Fruit fly (Drosophila melanogaster): ENCODE measurements around the gene kin17.

kin17 gene

DNA sequence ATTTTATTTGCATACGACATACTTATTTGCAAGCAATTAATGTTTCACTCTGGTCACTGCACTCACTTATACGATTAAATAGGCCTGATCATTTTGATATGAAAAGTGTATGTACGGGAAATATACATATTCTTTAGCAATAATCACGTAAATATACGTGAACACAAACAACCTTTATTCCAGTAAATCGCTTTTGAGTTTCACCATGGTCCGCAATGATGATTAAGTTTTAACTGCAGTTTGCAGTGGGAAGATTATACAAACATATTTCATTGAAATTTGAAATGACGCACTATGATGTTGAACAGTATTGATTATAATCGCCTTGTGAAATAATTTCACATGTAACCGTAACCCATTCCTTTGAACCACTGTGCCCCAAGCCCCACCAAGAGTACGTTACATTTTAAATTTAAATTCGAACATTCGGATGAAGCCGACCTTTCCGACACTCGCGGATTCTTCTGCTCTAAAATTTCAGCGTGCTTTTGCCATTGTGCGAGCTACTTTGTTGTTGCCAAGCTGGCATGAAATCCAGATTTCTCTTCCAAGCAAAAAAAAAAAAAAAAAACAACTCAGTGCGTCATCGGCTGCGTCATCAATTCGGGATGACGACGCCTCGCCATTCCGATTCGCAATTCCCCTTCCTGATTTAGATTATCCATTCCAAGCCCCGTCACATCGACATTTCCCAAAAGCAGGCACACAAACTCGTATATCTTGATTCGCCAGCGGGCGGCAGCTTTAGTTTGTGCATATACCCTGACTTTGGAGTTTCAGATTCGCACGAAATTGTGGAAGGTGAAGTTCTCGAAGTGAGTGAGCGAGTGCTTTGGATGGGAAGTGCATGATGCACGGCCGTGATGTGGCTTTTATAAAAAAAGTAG, 47.1 kb downstream of the kin17 start:
- TF ChIP-seq CTCF (optimal IDR thresholded peaks at IDR 0.05) (no peak), CG8478 (optimal IDR thresholded peaks at IDR 0.05) (no peak)

DNA sequence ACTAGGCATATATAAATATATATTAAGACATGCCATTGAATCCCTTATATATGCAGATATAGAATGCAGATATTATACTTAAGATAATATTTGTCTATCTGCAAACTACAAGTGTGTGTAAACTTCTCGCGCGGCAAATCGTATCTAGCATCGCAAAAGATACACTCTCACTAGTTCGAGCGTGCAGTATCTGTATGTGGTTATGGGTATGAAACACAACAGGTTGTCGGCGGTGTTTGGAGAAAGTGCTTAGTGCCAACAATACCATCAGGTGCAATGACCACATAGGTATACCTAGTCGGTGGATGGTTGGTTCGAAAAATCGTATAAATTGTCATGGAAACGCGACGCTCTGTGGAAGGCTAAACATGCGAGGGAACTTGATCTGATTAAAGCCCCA, 47.9 kb downstream of the kin17 start:
- TF ChIP-seq CTCF (optimal IDR thresholded peaks at IDR 0.05) = no peak
- TF ChIP-seq CG8478 (optimal IDR thresholded peaks at IDR 0.05) = no peak

dm6 chr3L:20405337-20405887, 48.8 kb downstream of the kin17 start:
- no peak for TF ChIP-seq CG8478 (optimal IDR thresholded peaks at IDR 0.05)
- no peak for TF ChIP-seq CTCF (optimal IDR thresholded peaks at IDR 0.05)

DNA sequence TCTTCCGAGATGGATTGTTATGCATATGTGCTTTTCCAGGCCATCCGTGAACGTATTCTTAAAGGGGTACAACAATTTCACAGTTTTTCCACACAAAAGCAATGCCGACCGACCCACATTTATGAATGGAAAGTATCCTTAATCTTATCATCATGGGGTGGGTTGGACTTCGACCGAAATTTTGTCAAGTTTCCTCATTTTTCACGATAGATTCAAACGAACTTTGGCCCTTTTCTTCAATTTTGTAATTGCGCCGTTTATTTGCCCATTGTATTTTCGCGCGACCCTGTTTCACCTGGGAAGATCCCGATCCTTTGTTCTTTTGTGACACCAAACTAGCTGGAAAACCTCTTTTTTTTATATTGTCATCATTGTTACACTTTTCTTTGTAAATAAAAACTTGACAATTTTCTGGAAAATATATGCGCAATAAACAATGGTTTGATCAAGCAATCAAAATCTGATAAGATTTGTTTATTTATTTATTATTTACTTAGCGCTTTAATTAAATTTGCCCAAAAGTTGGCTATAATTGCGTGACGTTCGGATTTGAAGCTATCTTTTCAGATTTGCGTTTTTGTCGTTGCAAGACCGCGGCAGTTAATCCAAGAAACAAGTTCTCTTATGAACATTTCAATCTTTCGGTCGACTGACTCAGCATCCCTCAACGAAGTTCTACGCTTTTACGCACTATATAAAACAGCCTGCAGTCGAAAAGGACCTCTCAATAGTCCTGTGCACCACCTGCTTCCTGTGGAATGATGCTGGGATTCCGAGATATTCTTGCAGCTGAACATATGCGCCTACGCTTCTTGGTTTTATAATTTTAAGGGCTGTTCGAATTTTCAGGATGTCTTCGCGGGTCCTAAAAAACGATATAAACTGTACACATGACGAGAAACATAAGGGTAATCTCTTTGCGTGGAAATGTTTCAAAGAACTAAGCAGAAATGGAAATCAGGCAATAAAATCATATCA, 49.7 kb downstream of the kin17 start:
- TF ChIP-seq CG8478 (optimal IDR thresholded peaks at IDR 0.05) (no peak), CTCF (optimal IDR thresholded peaks at IDR 0.05) (no peak)

Measured in S2 (cell line).